Fruit fly (Drosophila melanogaster): ENCODE data around the gene CG34238.

DNA sequence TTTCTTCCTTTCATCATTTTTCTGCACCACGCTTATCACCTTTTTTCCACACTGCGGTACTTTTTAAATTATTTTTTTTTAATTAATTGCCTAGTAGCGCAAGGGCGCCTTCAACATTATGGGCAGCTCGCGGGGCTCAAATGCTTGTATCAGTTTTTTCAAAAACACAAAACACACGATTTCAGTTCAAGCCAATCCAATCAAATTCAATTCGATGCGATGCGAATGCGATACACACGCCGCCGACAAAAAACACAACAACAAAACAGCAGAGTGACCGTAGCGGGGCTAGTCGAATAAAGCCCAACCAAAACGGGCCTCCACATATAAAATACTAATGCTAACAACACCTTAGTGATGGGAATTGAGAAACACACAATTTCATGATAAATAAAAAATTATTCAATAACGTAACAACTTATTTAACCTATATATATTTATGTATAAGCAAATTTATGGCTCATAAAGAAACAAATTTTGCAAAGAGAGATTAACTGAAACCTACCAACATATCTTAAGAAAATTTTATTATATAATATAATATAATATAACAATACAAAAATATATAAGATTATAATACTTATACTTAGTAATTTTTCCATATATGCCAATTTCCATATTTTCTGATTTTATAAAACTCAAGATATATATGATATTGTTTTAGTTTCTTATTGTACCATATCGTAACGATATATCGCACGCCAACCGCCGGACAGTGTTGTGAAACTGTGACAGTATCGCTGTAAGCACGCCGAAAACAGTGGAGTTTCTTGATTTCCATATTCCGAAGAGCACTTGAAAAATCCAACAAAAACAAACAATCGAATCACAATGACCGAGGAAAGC, 34.7 kb downstream of the CG34238 start, which contains the start of the genes CG32066 and CG8003:
- TF ChIP-seq pan (optimal IDR thresholded peaks at IDR 0.05) (no peak), psq (GFP tag; optimal IDR thresholded peaks at IDR 0.05) (no peak)

All from whole organism, wandering third instar larva.